Worm (Caenorhabditis elegans) whole organism, L4/young adult: ENCODE measurements around the gene C18G1.6.

Experiments used
- W03F9.2 ChIP-seq: fragments of 150-350 bp; optimal IDR thresholded peaks from 2 replicates; lab custom pipeline; 2014; ENCODE audit warnings: missing biosample characterization, missing genetic modification characterization
- him-1 ChIP-seq: sonication (generic microtip); optimal IDR thresholded peaks from 2 replicates; lab custom pipeline; 2016; ENCODE audit warnings: missing genotype, missing genetic modification reagents, missing genetic modification characterization, missing compliant biosample characterization

- TF ChIP-seq him-1 (tag; lab: Kevin White, UChicago) (no peak), W03F9.2 (tag; lab: Kevin White, UChicago) (no peak)
Measured at ce11 chrV:4770408-4770947, 20.1 kb downstream of the C18G1.6 start, which contains the start of gene elt-7.
